Worm (Caenorhabditis elegans) whole organism, L1 larva: ENCODE data around the gene ZK1307.4.

ENCODE experiments used
- C16A3.4 ChIP-seq: fragments of 150-350 bp; optimal IDR thresholded peaks from 2 replicates; lab custom pipeline; 2014; ENCODE audit warnings: missing biosample characterization, missing genetic modification characterization
- aly-2 ChIP-seq: fragments of 150-350 bp; optimal IDR thresholded peaks from 2 replicates; lab custom pipeline; 2014; ENCODE audit warnings: missing biosample characterization, missing genetic modification characterization
- lin-13 ChIP-seq: fragments of 150-350 bp; optimal IDR thresholded peaks from 2 replicates; lab custom pipeline; 2014; ENCODE audit warnings: missing biosample characterization, missing genetic modification reagents, missing genetic modification characterization
- lin-39 ChIP-seq: fragments of 150-350 bp; optimal IDR thresholded peaks from 2 replicates; lab custom pipeline; 2014; ENCODE audit warnings: missing biosample characterization, missing genetic modification reagents, missing genetic modification characterization
- mef-2 ChIP-seq: fragments of 150-350 bp; optimal IDR thresholded peaks from 2 replicates; lab custom pipeline; 2014; ENCODE audit warnings: missing biosample characterization, missing genetic modification characterization
- nhr-11 ChIP-seq: fragments of 150-350 bp; optimal IDR thresholded peaks from 2 replicates; lab custom pipeline; 2014; ENCODE audit warnings: missing biosample characterization, missing genetic modification characterization
- pqm-1 ChIP-seq: sonication (generic microtip); optimal IDR thresholded peaks from 3 replicates; lab custom pipeline; 2017; ENCODE audit warnings: missing biosample characterization, missing genetic modification characterization
- skn-1 ChIP-seq: fragments of 150-350 bp; optimal IDR thresholded peaks from 2 replicates; lab custom pipeline; 2014; ENCODE audit warnings: missing biosample characterization, missing genetic modification characterization
- snpc-4 ChIP-seq: fragments of 150-350 bp; optimal IDR thresholded peaks from 2 replicates; lab custom pipeline; 2014; ENCODE audit warnings: missing biosample characterization, missing genetic modification characterization

ce11 chrII:9680493-9680892 is 28.9 kb upstream of the ZK1307.4 start, which contains the start of gene ZK1320.13:
- TF ChIP-seq skn-1 (no peak), pqm-1 (tag; lab: Kevin White, UChicago) (no peak), mef-2 (tag; lab: Kevin White, UChicago) (no peak), lin-39 (tag; lab: Kevin White, UChicago) (no peak), snpc-4 (tag; lab: Kevin White, UChicago) (no peak), nhr-11 (tag; lab: Kevin White, UChicago) (no peak), lin-13 (GFP tag; lab: Kevin White, UChicago) (no peak), C16A3.4 (tag; lab: Kevin White, UChicago) (no peak), aly-2 (tag; lab: Kevin White, UChicago) (no peak)
